Worm (Caenorhabditis elegans) whole organism, L3 larva: ENCODE measurements around the gene C12D8.20.

Experiments
- ceh-82 ChIP-seq: fragments of 150-350 bp; optimal IDR thresholded peaks from 2 replicates; lab custom pipeline; 2014; ENCODE audit warnings: missing biosample characterization, missing genetic modification characterization
- egl-27 ChIP-seq: sonication (generic microtip); optimal IDR thresholded peaks from 4 replicates; lab custom pipeline; 2017; ENCODE audit warnings: missing biosample characterization, missing genetic modification reagents, missing genetic modification characterization
- egl-5 ChIP-seq: fragments of 150-350 bp; optimal IDR thresholded peaks from 2 replicates; lab custom pipeline; 2017; ENCODE audit warnings: missing biosample characterization, missing genetic modification reagents, missing genetic modification characterization, inconsistent platforms
- fkh-2 ChIP-seq: fragments of 150-350 bp; optimal IDR thresholded peaks from 2 replicates; lab custom pipeline; 2014; ENCODE audit warnings: missing biosample characterization, missing genetic modification reagents, missing genetic modification characterization
- fos-1 ChIP-seq: fragments of 150-350 bp; optimal IDR thresholded peaks from 2 replicates; lab custom pipeline; 2014; ENCODE audit warnings: missing biosample characterization, missing genetic modification characterization
- nfya-1 ChIP-seq: sonication (generic microtip); optimal IDR thresholded peaks from 2 replicates; lab custom pipeline; 2017; ENCODE audit warnings: missing genetic modification characterization, mild to moderate bottlenecking, missing compliant biosample characterization, antibody characterized with exemption, moderate library complexity; ENCODE audit not compliant: insufficient read depth
- nhr-11 ChIP-seq: fragments of 150-350 bp; optimal IDR thresholded peaks from 2 replicates; lab custom pipeline; 2014; ENCODE audit warnings: missing biosample characterization, missing genetic modification characterization
- snpc-4 ChIP-seq: fragments of 150-350 bp; optimal IDR thresholded peaks from 2 replicates; lab custom pipeline; 2014; ENCODE audit warnings: missing biosample characterization, missing genetic modification characterization
- ztf-11 ChIP-seq: fragments of 150-350 bp; optimal IDR thresholded peaks from 2 replicates; lab custom pipeline; 2014; ENCODE audit warnings: missing biosample characterization, missing genetic modification characterization

DNA sequence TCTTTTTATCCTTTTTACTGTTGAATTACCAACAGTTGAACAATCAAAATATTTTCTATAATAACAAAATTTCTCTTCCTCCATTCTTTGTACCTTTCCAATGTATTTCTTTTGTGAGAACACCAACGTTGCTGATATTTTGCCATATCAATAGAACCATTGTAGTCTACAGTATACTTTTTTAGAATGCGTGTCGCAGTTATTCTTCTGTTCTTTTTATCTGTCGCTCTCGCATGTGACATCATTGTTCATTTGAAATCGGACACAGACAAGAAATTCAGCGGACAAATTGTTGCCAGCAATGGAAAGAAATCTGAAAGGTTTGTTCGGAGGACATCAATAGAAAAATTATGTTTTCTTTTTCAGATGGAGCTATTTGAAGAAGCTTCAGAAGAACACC lies 20.2 kb upstream of the C12D8.20 start, which contains the start of gene ZK856.7:
- TF ChIP-seq fos-1 (tag; lab: Kevin White, UChicago) (no peak), snpc-4 (tag; lab: Kevin White, UChicago) (no peak), fkh-2 (tag; lab: Kevin White, UChicago) (no peak), nhr-11 (tag; lab: Kevin White, UChicago) (no peak), egl-27 (tag; lab: Kevin White, UChicago) (no peak), ztf-11 (tag; lab: Kevin White, UChicago) (no peak), nfya-1 (tag; lab: Kevin White, UChicago) (no peak), egl-5 (tag; lab: Kevin White, UChicago) (no peak), ceh-82 (no peak)
